Fruit fly (Drosophila melanogaster): ENCODE measurements around the gene CG31088.

The CG31088 gene

dm6 chr3R:15983541-15984229 is 32.9 kb upstream of the CG31088 start (continued):
- peak; percentile 49 for TF ChIP-seq gcm (GFP tag; optimal IDR thresholded peaks at IDR 0.05)
- TF ChIP-seq CG2116 (GFP tag; optimal IDR thresholded peaks at IDR 0.05): peak; percentile 25
- no peak for TF ChIP-seq GATAe (GFP tag; conservative IDR thresholded peaks at IDR 0.05)
- peak; percentile 51 for TF ChIP-seq CG17328 (GFP tag; IDR thresholded peaks at IDR 0.05)
- TF ChIP-seq Aef1 (GFP tag; IDR thresholded peaks at IDR 0.05): no peak
- peak; percentile 64 for TF ChIP-seq salm (tag; optimal IDR thresholded peaks at IDR 0.05)
- TF ChIP-seq CG30020 (tag; optimal IDR thresholded peaks at IDR 0.05): no peak
- TF ChIP-seq Mes4 (GFP tag; optimal IDR thresholded peaks at IDR 0.05): peak; percentile 7
- TF ChIP-seq Usf (GFP tag; optimal IDR thresholded peaks at IDR 0.05): no peak
- peak; percentile 3 for TF ChIP-seq org-1 (GFP tag; optimal IDR thresholded peaks at IDR 0.05)
- no peak for TF ChIP-seq Hey (tag; optimal IDR thresholded peaks at IDR 0.05)
- peak; percentile 31 for TF ChIP-seq CG1233 (GFP tag; optimal IDR thresholded peaks at IDR 0.05)
- TF ChIP-seq CG1529 (GFP tag; optimal IDR thresholded peaks at IDR 0.05): peak; percentile 37
- peak; percentile 20 for TF ChIP-seq CG6254 (GFP tag; optimal IDR thresholded peaks at IDR 0.05)
- peak; percentile 26; the same call in 1 of the 2 replicates for TF ChIP-seq vvl (GFP tag; IDR thresholded peaks at IDR 0.05)
- TF ChIP-seq gce (GFP tag; IDR thresholded peaks at IDR 0.05): 0 out of 3 replicates have a peak, but pooled peaks have one; percentile 39
- TF ChIP-seq CoRest (tag; optimal IDR thresholded peaks at IDR 0.05): peak; percentile 43
- TF ChIP-seq eyg (GFP tag; optimal IDR thresholded peaks at IDR 0.05): no peak
- peak; percentile 82 for TF ChIP-seq zf30C (GFP tag; optimal IDR thresholded peaks at IDR 0.05)
- TF ChIP-seq CG4707 (GFP tag; optimal IDR thresholded peaks at IDR 0.05): peak; percentile 10
- TF ChIP-seq CG34376 (GFP tag; optimal IDR thresholded peaks at IDR 0.05): peak; percentile 90
- peak; percentile 26 for TF ChIP-seq CG10209 (GFP tag; optimal IDR thresholded peaks at IDR 0.05)
- TF ChIP-seq CG2712 (tag; optimal IDR thresholded peaks at IDR 0.05): peak; percentile 55
- TF ChIP-seq kni (GFP tag; optimal IDR thresholded peaks at IDR 0.05): peak; percentile 38
- TF ChIP-seq CG6272 (GFP tag; IDR thresholded peaks at IDR 0.05): no peak
- TF ChIP-seq Eip74EF (GFP tag; optimal IDR thresholded peaks at IDR 0.05): peak in 1 of 2 experiments; percentile 32
- TF ChIP-seq Lhr (GFP tag; optimal IDR thresholded peaks at IDR 0.05): peak; percentile 29
- TF ChIP-seq CG11504 (tag; optimal IDR thresholded peaks at IDR 0.05): peak; percentile 62
- peak; percentile 9 for TF ChIP-seq odd (GFP tag; optimal IDR thresholded peaks at IDR 0.05)
- peak; percentile 15 for TF ChIP-seq CG5180 (GFP tag; optimal IDR thresholded peaks at IDR 0.05)
- TF ChIP-seq Xrp1 (GFP tag; IDR thresholded peaks at IDR 0.05): peak; percentile 65
- no peak for TF ChIP-seq nerfin-2 (GFP tag; IDR thresholded peaks at IDR 0.05; ENCODE audit: partially characterized antibody)
- TF ChIP-seq Fer3 (tag; optimal IDR thresholded peaks at IDR 0.05): peak; percentile 11
- no peak for TF ChIP-seq sc (optimal IDR thresholded peaks at IDR 0.05)
- TF ChIP-seq sc (GFP tag; optimal IDR thresholded peaks at IDR 0.05): peak; percentile 16
- TF ChIP-seq CG13424 (tag; optimal IDR thresholded peaks at IDR 0.05): peak; percentile 48
- TF ChIP-seq CG12219 (GFP tag; optimal IDR thresholded peaks at IDR 0.05): peak; percentile 19
- TF ChIP-seq sens-2 (GFP tag; IDR thresholded peaks at IDR 0.05): no peak
- peak; percentile 43 for TF ChIP-seq lab (GFP tag; optimal IDR thresholded peaks at IDR 0.05)
- peak; percentile 2 for TF ChIP-seq CG12769 (tag; optimal IDR thresholded peaks at IDR 0.05)
- TF ChIP-seq Ptx1 (GFP tag; IDR thresholded peaks at IDR 0.05): no peak
- peak; percentile 2 for TF ChIP-seq Deaf1 (tag; optimal IDR thresholded peaks at IDR 0.05)
- TF ChIP-seq CG11695 (GFP tag; IDR thresholded peaks at IDR 0.05): 0 out of 3 replicates have a peak, but pooled peaks have one; percentile 24
- TF ChIP-seq tap (tag; optimal IDR thresholded peaks at IDR 0.05): peak; percentile 53
- peak; percentile 10 for TF ChIP-seq CG11398 (GFP tag; optimal IDR thresholded peaks at IDR 0.05)
- peak; percentile 29 for TF ChIP-seq twi (tag; optimal IDR thresholded peaks at IDR 0.05)
- TF ChIP-seq Sox100B (GFP tag; optimal IDR thresholded peaks at IDR 0.05): peak; percentile 47
- TF ChIP-seq Hr78 (GFP tag; optimal IDR thresholded peaks at IDR 0.05): peak in 1 of 2 experiments; percentile 68
